Worm (Caenorhabditis elegans): ENCODE data around the gene egrh-3.
A peak's percentile ranks its signal among the peaks of the same experiment; 100 is the strongest.

The egrh-3 gene

ce11 chrIV:2639666-2640273 is 48.8 kb downstream of the egrh-3 start (continued):
- TF ChIP-seq gei-17 (GFP tag; optimal IDR thresholded peaks at IDR 0.05) (peak; percentile 13), ceh-27 (GFP tag; optimal IDR thresholded peaks at IDR 0.05) (no peak), cebp-2 (GFP tag; IDR thresholded peaks at IDR 0.05) (peak; percentile 79; the same call in 1 of the 2 replicates), K12H6.12 (tag; optimal IDR thresholded peaks at IDR 0.05) (no peak), lsy-27 (tag; optimal IDR thresholded peaks at IDR 0.05; ENCODE audit: borderline replicate concordance, insufficient read depth) (peak; percentile 24), ets-4 (GFP tag; optimal IDR thresholded peaks at IDR 0.05) (no peak), lsl-1 (GFP tag; optimal IDR thresholded peaks at IDR 0.05) (peak; percentile 19), zfh-2 (GFP tag; conservative IDR thresholded peaks at IDR 0.05) (0 out of 2 replicates have a peak, but pooled peaks have one; percentile 34), ama-1 (optimal IDR thresholded peaks at IDR 0.05) (no peak), ama-1 (GFP tag; optimal IDR thresholded peaks at IDR 0.05) (peak in 1 of 2 experiments; percentile 70), athp-1 (tag; optimal IDR thresholded peaks at IDR 0.05) (peak; percentile 66), zim-3 (tag; optimal IDR thresholded peaks at IDR 0.05) (no peak), hmg-1.2 (GFP tag; IDR thresholded peaks at IDR 0.05) (peak; percentile 60), Y67H2A.10 (GFP tag; conservative IDR thresholded peaks at IDR 0.05) (peak; percentile 46; the same call in 1 of the 2 replicates), hlh-26 (GFP tag; conservative IDR thresholded peaks at IDR 0.05) (no peak), madf-10 (tag; optimal IDR thresholded peaks at IDR 0.05) (peak; percentile 19), ztf-6 (GFP tag; IDR thresholded peaks at IDR 0.05) (no peak), C17E4.6 (GFP tag; IDR thresholded peaks at IDR 0.05) (no peak), aptf-3 (GFP tag; IDR thresholded peaks at IDR 0.05) (no peak), F10E7.11 (tag; optimal IDR thresholded peaks at IDR 0.05) (no peak), hmg-20 (GFP tag; IDR thresholded peaks at IDR 0.05) (0 out of 2 replicates have a peak, but pooled peaks have one; percentile 27), hlh-12 (tag; optimal IDR thresholded peaks at IDR 0.05) (no peak), B0019.2 (GFP tag; conservative IDR thresholded peaks at IDR 0.05) (no peak)

ce11 chrIV:2634992-2635391 is 53.6 kb downstream of the egrh-3 start:
- TF ChIP-seq snpc-1.1 (tag; optimal IDR thresholded peaks at IDR 0.05; ENCODE audit: insufficient read depth), result no peak
- no peak for TF ChIP-seq egrh-3 (GFP tag; IDR thresholded peaks at IDR 0.05)
- no peak for TF ChIP-seq madf-6 (GFP tag; IDR thresholded peaks at IDR 0.05)
- no peak for TF ChIP-seq F22D6.2 (tag; optimal IDR thresholded peaks at IDR 0.05)
- no peak for TF ChIP-seq hmg-20 (GFP tag; IDR thresholded peaks at IDR 0.05)
- TF ChIP-seq somi-1 (GFP tag; optimal IDR thresholded peaks at IDR 0.05), result no peak

- TF ChIP-seq lag-1 (GFP tag; IDR thresholded peaks at IDR 0.05) (no peak), hmg-1.2 (GFP tag; IDR thresholded peaks at IDR 0.05) (no peak), pha-4 (tag; optimal IDR thresholded peaks at IDR 0.05) (no peak), rec-8 (tag; optimal IDR thresholded peaks at IDR 0.05) (no peak), hmg-20 (GFP tag; IDR thresholded peaks at IDR 0.05) (no peak), athp-1 (tag; optimal IDR thresholded peaks at IDR 0.05) (no peak), F57A8.1 (GFP tag; optimal IDR thresholded peaks at IDR 0.05) (no peak), Y56A3A.18 (GFP tag; IDR thresholded peaks at IDR 0.05) (no peak), sea-2 (GFP tag; IDR thresholded peaks at IDR 0.05) (no peak)
These were observed 58.4 kb downstream of the egrh-3 start for ce11 chrIV:2630145-2630544.

Data from whole organism, young adult.